Worm (Caenorhabditis elegans): ENCODE measurements around the gene nspb-9.
"Not testable (repeated sequence)": the region's sequence is repeated elsewhere in the genome, so short reads cannot be mapped to it uniquely, and the experiment has no call there.

Gene nspb-9

DNA sequence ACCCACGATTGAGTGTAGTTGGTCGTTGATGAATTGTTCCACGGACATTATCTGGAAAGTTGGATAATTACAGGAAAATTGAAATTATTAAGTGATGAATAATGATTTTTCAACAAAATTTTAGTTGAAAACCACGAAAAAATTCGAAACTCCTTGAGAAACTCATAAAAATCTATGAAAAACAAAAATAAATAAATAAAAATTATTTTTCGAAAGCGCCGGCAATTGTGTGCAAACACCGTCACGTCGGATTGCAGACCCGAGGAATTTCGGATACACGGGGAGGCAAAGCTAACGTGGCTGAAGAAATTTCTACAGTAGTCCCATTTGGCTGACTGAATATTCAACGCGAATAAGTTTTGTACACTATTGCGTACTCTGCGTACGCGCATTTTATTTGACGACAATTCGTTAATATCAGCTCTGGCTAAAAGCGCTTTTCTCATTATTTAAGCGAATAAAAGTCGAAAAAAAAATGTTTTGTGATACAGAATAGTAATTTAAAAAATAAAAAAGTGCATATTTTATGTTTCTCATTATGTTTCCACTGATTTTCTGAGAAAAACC is 19.0 kb upstream of the nspb-9 start, which contains the start of gene mog-4:
Gene mog-4, minus strand, starts transcription at position 51 of the 567 bp plus-strand sequence.
- TF ChIP-seq F37D6.2 (tag; optimal IDR thresholded peaks at IDR 0.05), result peak; percentile 92
- TF ChIP-seq tra-1 (GFP tag; IDR thresholded peaks at IDR 0.05), result peak; percentile 100
- TF ChIP-seq spr-1 (tag; optimal IDR thresholded peaks at IDR 0.05), result peak; percentile 93
- peak; percentile 100 for TF ChIP-seq vab-7 (GFP tag; IDR thresholded peaks at IDR 0.05)
- peak; percentile 9; the same call in 1 of the 2 replicates for TF ChIP-seq set-16 (GFP tag; IDR thresholded peaks at IDR 0.05)
- peak; percentile 95 for TF ChIP-seq nhr-102 (tag; optimal IDR thresholded peaks at IDR 0.05)
- TF ChIP-seq ZK546.5 (tag; optimal IDR thresholded peaks at IDR 0.05), result peak in 1 of 2 experiments; percentile 63
- peak; percentile 91 for TF ChIP-seq snpc-1.2 (GFP tag; IDR thresholded peaks at IDR 0.05)
- peak; percentile 100 for TF ChIP-seq ceh-20 (GFP tag; IDR thresholded peaks at IDR 0.05)
- TF ChIP-seq mep-1 (tag; optimal IDR thresholded peaks at IDR 0.05), result peak; percentile 90
- TF ChIP-seq pqm-1 (tag; optimal IDR thresholded peaks at IDR 0.05), result peak; percentile 5
- TF ChIP-seq lim-7 (GFP tag; IDR thresholded peaks at IDR 0.05), result peak; percentile 82
- peak; percentile 59 for TF ChIP-seq lin-15B (tag; optimal IDR thresholded peaks at IDR 0.05)
- peak; percentile 79 for TF ChIP-seq nhr-11 (tag; optimal IDR thresholded peaks at IDR 0.05)
- TF ChIP-seq ceh-32 (tag; optimal IDR thresholded peaks at IDR 0.05; ENCODE audit: poor library complexity), result peak; percentile 57
- peak; percentile 99 for TF ChIP-seq php-3 (GFP tag; IDR thresholded peaks at IDR 0.05)
- TF ChIP-seq ZK337.2 (GFP tag; IDR thresholded peaks at IDR 0.05), result peak; percentile 100
- peak; percentile 77; the same call in 1 of the 2 replicates for TF ChIP-seq F44E2.7 (GFP tag; IDR thresholded peaks at IDR 0.05)
- TF ChIP-seq nhr-237 (tag; optimal IDR thresholded peaks at IDR 0.05), result peak; percentile 54
- peak; percentile 94 for TF ChIP-seq mxl-2 (GFP tag; conservative IDR thresholded peaks at IDR 0.05)
- peak; percentile 98 for TF ChIP-seq lin-29 (GFP tag; IDR thresholded peaks at IDR 0.05)
- peak; percentile 92 for TF ChIP-seq duxl-1 (tag; optimal IDR thresholded peaks at IDR 0.05; ENCODE audit: poor library complexity)
- TF ChIP-seq hif-1 (tag; optimal IDR thresholded peaks at IDR 0.05), result peak; percentile 76 to 96
- TF ChIP-seq gei-8 (GFP tag; optimal IDR thresholded peaks at IDR 0.05), result peak; percentile 41
- TF ChIP-seq daf-19 (GFP tag; conservative IDR thresholded peaks at IDR 0.05), result peak; percentile 98
- peak; percentile 98 for TF ChIP-seq saeg-2 (GFP tag; IDR thresholded peaks at IDR 0.05)
- TF ChIP-seq lin-38 (GFP tag; IDR thresholded peaks at IDR 0.05), result peak; percentile 98
- peak; percentile 100 for TF ChIP-seq zfp-3 (GFP tag; conservative IDR thresholded peaks at IDR 0.05)
- peak; percentile 62 for TF ChIP-seq lin-13 (GFP tag; optimal IDR thresholded peaks at IDR 0.05)
- TF ChIP-seq hmg-1.1 (GFP tag; IDR thresholded peaks at IDR 0.05), result peak; percentile 100
- TF ChIP-seq dmd-9 (GFP tag; IDR thresholded peaks at IDR 0.05), result peak; percentile 100
- peak; percentile 99 for TF ChIP-seq nhr-77 (tag; optimal IDR thresholded peaks at IDR 0.05)
- peak; percentile 84 for TF ChIP-seq aha-1 (tag)
- peak; percentile 84 for TF ChIP-seq F49E8.2 (tag; optimal IDR thresholded peaks at IDR 0.05; ENCODE audit: borderline replicate concordance)
- TF ChIP-seq nhr-28 (tag; optimal IDR thresholded peaks at IDR 0.05), result peak; percentile 58
- peak; percentile 99 for TF ChIP-seq pha-4 (GFP tag; IDR thresholded peaks at IDR 0.05)
- TF ChIP-seq pha-4 (tag; optimal IDR thresholded peaks at IDR 0.05), result not testable (repeated sequence)
- TF ChIP-seq madf-5 (GFP tag; IDR thresholded peaks at IDR 0.05), result peak; percentile 99 to 100
- peak; percentile 95 for TF ChIP-seq hlh-11 (tag; optimal IDR thresholded peaks at IDR 0.05)
- TF ChIP-seq nhr-76 (tag; optimal IDR thresholded peaks at IDR 0.05), result peak; percentile 43
- TF ChIP-seq mes-2 (tag; optimal IDR thresholded peaks at IDR 0.05; ENCODE audit: poor library complexity, severe bottlenecking), result peak; percentile 98
- TF ChIP-seq lin-1 (GFP tag; IDR thresholded peaks at IDR 0.05), result peak; percentile 98
- peak; percentile 70 to 92 for TF ChIP-seq daf-16 (GFP tag; optimal IDR thresholded peaks at IDR 0.05)
- peak; percentile 76 for TF ChIP-seq daf-16 (tag; optimal IDR thresholded peaks at IDR 0.05)
- peak; percentile 99 for TF ChIP-seq ceh-44 (GFP tag; IDR thresholded peaks at IDR 0.05)
- peak; percentile 64 for TF ChIP-seq Y5F2A.4 (GFP tag; optimal IDR thresholded peaks at IDR 0.05)
- peak; percentile 73 for TF ChIP-seq sdz-12 (GFP tag; optimal IDR thresholded peaks at IDR 0.05)
- TF ChIP-seq snpc-4 (tag; optimal IDR thresholded peaks at IDR 0.05), result peak; percentile 32
- TF ChIP-seq hlh-30 (tag; optimal IDR thresholded peaks at IDR 0.05; ENCODE audit: insufficient read depth), result peak; percentile 71
- TF ChIP-seq mxl-3 (GFP tag; optimal IDR thresholded peaks at IDR 0.05), result peak; percentile 94
